Fruit fly (Drosophila melanogaster) whole organism, embryonic: ENCODE measurements around the gene Gdh.

Source experiments
- Adf1 ChIP-seq: fragments of 200-800 bp; sonication (Bioruptor generic); IDR thresholded peaks from 2 replicates; pipeline ENCODE4 v1.3.6; 2022; ENCODE audit warnings: missing biosample characterization, missing genetic modification characterization
- B-H2 ChIP-seq: fragments of 200-800 bp; sonication (Bioruptor generic); optimal IDR thresholded peaks from 2 replicates; lab custom pipeline; 2018; ENCODE audit warnings: missing biosample characterization, mild to moderate bottlenecking, missing genetic modification characterization
- Bteb2 ChIP-seq: fragments of 200-800 bp; sonication (Bioruptor generic); optimal IDR thresholded peaks from 2 replicates; lab custom pipeline; 2016; ENCODE audit warnings: missing biosample characterization, missing genetic modification characterization
- CG10543 ChIP-seq: fragments of 200-800 bp; sonication (Bioruptor generic); optimal IDR thresholded peaks from 3 replicates; lab custom pipeline; 2017; ENCODE audit warnings: missing biosample characterization, mild to moderate bottlenecking, missing genetic modification characterization, moderate library complexity
- CG12299 ChIP-seq: fragments of 200-800 bp; sonication (Bioruptor generic); optimal IDR thresholded peaks from 2 replicates; lab custom pipeline; 2018; ENCODE audit warnings: missing biosample characterization, mild to moderate bottlenecking, missing genetic modification characterization
- CG12744 ChIP-seq: fragments of 200-800 bp; sonication (Bioruptor generic); optimal IDR thresholded peaks from 2 replicates; lab custom pipeline; 2016; ENCODE audit warnings: missing biosample characterization, missing genetic modification characterization
- CG13624 ChIP-seq: fragments of 200-800 bp; sonication (Bioruptor generic); optimal IDR thresholded peaks from 2 replicates; lab custom pipeline; 2016; ENCODE audit warnings: missing biosample characterization, missing genetic modification characterization
- CG13775 ChIP-seq: fragments of 200-800 bp; sonication (Bioruptor generic); optimal IDR thresholded peaks from 3 replicates; lab custom pipeline; 2017; ENCODE audit warnings: missing biosample characterization, mild to moderate bottlenecking, missing genetic modification characterization
- CG15601 ChIP-seq: fragments of 200-800 bp; sonication (Bioruptor generic); optimal IDR thresholded peaks from 3 replicates; lab custom pipeline; 2019; ENCODE audit warnings: missing biosample characterization, mild to moderate bottlenecking, missing genetic modification characterization, moderate library complexity
- CG16815 ChIP-seq: fragments of 200-800 bp; sonication (Bioruptor generic); optimal IDR thresholded peaks from 3 replicates; lab custom pipeline; 2017; ENCODE audit warnings: missing biosample characterization, mild to moderate bottlenecking, missing genetic modification characterization
- CG16863 ChIP-seq: fragments of 200-800 bp; sonication (Bioruptor generic); optimal IDR thresholded peaks from 3 replicates; lab custom pipeline; 2016; ENCODE audit warnings: missing biosample characterization, missing genetic modification characterization
- CG2889 ChIP-seq: fragments of 200-800 bp; sonication (Bioruptor generic); IDR thresholded peaks from 3 replicates; pipeline ENCODE4 v1.3.6; 2022; ENCODE audit warnings: missing biosample characterization, missing genetic modification characterization
- CG42726 ChIP-seq: fragments of 200-800 bp; sonication (Bioruptor generic); IDR thresholded peaks from 2 replicates; pipeline ENCODE4 v1.3.6; 2022; ENCODE audit warnings: missing biosample characterization, missing genetic modification characterization; ENCODE audit not compliant: partially characterized antibody
- CG4707 ChIP-seq: fragments of 200-800 bp; sonication (Bioruptor generic); optimal IDR thresholded peaks from 2 replicates; lab custom pipeline; 2018; ENCODE audit warnings: missing biosample characterization, mild to moderate bottlenecking, missing genetic modification characterization, moderate library complexity
- CG4820 ChIP-seq: fragments of 200-800 bp; sonication (Bioruptor generic); optimal IDR thresholded peaks from 3 replicates; lab custom pipeline; 2016; ENCODE audit warnings: missing biosample characterization, missing genetic modification characterization
- CG5245 ChIP-seq: fragments of 200-800 bp; sonication (Bioruptor generic); optimal IDR thresholded peaks from 3 replicates; lab custom pipeline; 2016; ENCODE audit warnings: missing biosample characterization, missing genetic modification characterization
- CG6272 ChIP-seq: fragments of 200-800 bp; sonication (Bioruptor generic); IDR thresholded peaks from 2 replicates; pipeline ENCODE4 v1.3.6; 2022; ENCODE audit warnings: missing biosample characterization, missing genetic modification characterization
- CG6654 ChIP-seq: fragments of 200-800 bp; sonication (Bioruptor generic); optimal IDR thresholded peaks from 2 replicates; lab custom pipeline; 2017; ENCODE audit warnings: missing biosample characterization, mild to moderate bottlenecking, missing genetic modification characterization
- CkIIα-i1 ChIP-seq: fragments of 200-800 bp; sonication (Bioruptor generic); IDR thresholded peaks from 2 replicates; pipeline ENCODE4 v1.3.6; 2022; ENCODE audit warnings: missing biosample characterization, missing genetic modification characterization
- E2f2 ChIP-seq: fragments of 200-800 bp; sonication (Bioruptor generic); IDR thresholded peaks from 2 replicates; pipeline ENCODE4 v1.3.6; 2022; ENCODE audit warnings: missing biosample characterization, missing genetic modification characterization
- GATAe ChIP-seq: fragments of 200-800 bp; sonication (Bioruptor generic); conservative IDR thresholded peaks from 2 replicates; pipeline ENCODE4 v1.3.6; 2022; ENCODE audit warnings: missing biosample characterization, missing genetic modification characterization
- Hand ChIP-seq: fragments of 200-800 bp; sonication (Bioruptor generic); optimal IDR thresholded peaks from 2 replicates; lab custom pipeline; 2017; ENCODE audit warnings: mild to moderate bottlenecking, missing biosample characterization, missing genetic modification reagents, missing genetic modification characterization
- Hsf ChIP-seq: fragments of 200-800 bp; sonication (Bioruptor generic); optimal IDR thresholded peaks from 3 replicates; lab custom pipeline; 2016; ENCODE audit warnings: missing biosample characterization, missing genetic modification characterization
- Kr ChIP-seq: fragments of 200-800 bp; sonication (Bioruptor generic); optimal IDR thresholded peaks from 2 replicates; lab custom pipeline; 2017; ENCODE audit warnings: missing biosample characterization, mild to moderate bottlenecking, missing genetic modification characterization
- Lim3 ChIP-seq: fragments of 200-800 bp; sonication (Bioruptor generic); IDR thresholded peaks from 2 replicates; pipeline ENCODE4 v1.3.6; 2022; ENCODE audit warnings: missing biosample characterization, missing genetic modification characterization
- NFAT ChIP-seq: fragments of 200-800 bp; sonication (Bioruptor generic); IDR thresholded peaks from 2 replicates; pipeline ENCODE4 v1.3.6; 2022; ENCODE audit warnings: missing biosample characterization, missing genetic modification characterization
- Sox102F ChIP-seq: fragments of 200-800 bp; sonication (Bioruptor generic); optimal IDR thresholded peaks from 2 replicates; lab custom pipeline; 2018; ENCODE audit warnings: missing biosample characterization, mild to moderate bottlenecking, missing genetic modification characterization, moderate library complexity
- Stat92E ChIP-seq, 3 experiments: fragments of >200 bp in 2 of 3; fragments of 200-800 bp in 1 of 3; sonication (Bioruptor generic) in 1 of 3; optimal IDR thresholded peaks; 2 replicates each; lab custom pipeline; 2017 to 2019; ENCODE audit warnings: missing biosample characterization in 3 of 3, missing genetic modification characterization in 3 of 3, mild to moderate bottlenecking in 1 of 3, moderate library complexity in 1 of 3
- Taf1 ChIP-seq: fragments of 200-800 bp; sonication (Bioruptor generic); IDR thresholded peaks from 2 replicates; pipeline ENCODE4 v1.3.6; 2022; ENCODE audit warnings: missing biosample characterization, missing genetic modification characterization
- dimm ChIP-seq: fragments of 200-800 bp; sonication (Bioruptor generic); IDR thresholded peaks from 2 replicates; pipeline ENCODE4 v1.3.6; 2022; ENCODE audit warnings: missing biosample characterization, missing genetic modification characterization
- dysf ChIP-seq: fragments of 200-800 bp; sonication (Bioruptor generic); IDR thresholded peaks from 3 replicates; pipeline ENCODE4 v1.3.6; 2022; ENCODE audit warnings: missing biosample characterization, missing genetic modification characterization
- eyg ChIP-seq: fragments of 200-800 bp; sonication (Bioruptor generic); optimal IDR thresholded peaks from 3 replicates; lab custom pipeline; 2016; ENCODE audit warnings: missing biosample characterization, missing genetic modification characterization
- fd3F ChIP-seq: fragments of 200-800 bp; sonication (Bioruptor generic); optimal IDR thresholded peaks from 2 replicates; lab custom pipeline; 2018; ENCODE audit warnings: missing biosample characterization, mild to moderate bottlenecking, missing genetic modification characterization, moderate library complexity
- gcm2 ChIP-seq: fragments of 200-800 bp; sonication (Bioruptor generic); optimal IDR thresholded peaks from 2 replicates; lab custom pipeline; 2016; ENCODE audit warnings: missing biosample characterization, missing genetic modification characterization
- gem ChIP-seq: fragments of 200-800 bp; sonication (Bioruptor generic); optimal IDR thresholded peaks from 2 replicates; lab custom pipeline; 2019; ENCODE audit warnings: missing biosample characterization, mild to moderate bottlenecking, missing genetic modification characterization, moderate library complexity
- gsb-n ChIP-seq: fragments of 200-800 bp; sonication (Bioruptor generic); optimal IDR thresholded peaks from 3 replicates; lab custom pipeline; 2018; ENCODE audit warnings: missing biosample characterization, mild to moderate bottlenecking, missing genetic modification characterization
- her ChIP-seq: fragments of 200-800 bp; sonication (Bioruptor generic); optimal IDR thresholded peaks from 2 replicates; lab custom pipeline; 2016; ENCODE audit warnings: missing biosample characterization, missing genetic modification characterization
- kni ChIP-seq: fragments of 200-800 bp; sonication (Bioruptor generic); optimal IDR thresholded peaks from 3 replicates; lab custom pipeline; 2017; ENCODE audit warnings: mild to moderate bottlenecking, missing biosample characterization, missing genetic modification reagents, missing genetic modification characterization
- lilli ChIP-seq: fragments of 200-800 bp; sonication (Bioruptor generic); optimal IDR thresholded peaks from 3 replicates; lab custom pipeline; 2016; ENCODE audit warnings: missing biosample characterization, missing genetic modification characterization
- lola ChIP-seq, 3 experiments: fragments of >200 bp in 2 of 3; fragments of 200-800 bp in 1 of 3; sonication (Bioruptor generic) in 1 of 3; optimal IDR thresholded peaks; 2 replicates each; lab custom pipeline; 2017 to 2019; ENCODE audit warnings: missing biosample characterization in 3 of 3, missing genetic modification characterization in 3 of 3, mild to moderate bottlenecking in 1 of 3, moderate library complexity in 1 of 3
- nau ChIP-seq: fragments of 200-800 bp; sonication (Bioruptor generic); optimal IDR thresholded peaks from 3 replicates; lab custom pipeline; 2017; ENCODE audit warnings: missing biosample characterization, mild to moderate bottlenecking, missing genetic modification characterization, missing genetic modification reagents
- org-1 ChIP-seq: fragments of 200-800 bp; sonication (Bioruptor generic); optimal IDR thresholded peaks from 2 replicates; lab custom pipeline; 2017; ENCODE audit warnings: missing biosample characterization, missing genetic modification characterization
- peb ChIP-seq: fragments of 200-800 bp; sonication (Bioruptor generic); IDR thresholded peaks from 2 replicates; pipeline ENCODE4 v1.3.6; 2022; ENCODE audit warnings: missing biosample characterization, missing genetic modification characterization
- ranshi ChIP-seq: fragments of 200-800 bp; sonication (Bioruptor generic); IDR thresholded peaks from 2 replicates; pipeline ENCODE4 v1.3.6; 2022; ENCODE audit warnings: missing biosample characterization, missing genetic modification characterization
- rib ChIP-seq: fragments of 200-800 bp; sonication (Bioruptor generic); IDR thresholded peaks from 2 replicates; pipeline ENCODE4 v1.3.6; 2022; ENCODE audit warnings: missing biosample characterization, missing genetic modification characterization
- sob ChIP-seq: fragments of 200-800 bp; sonication (Bioruptor generic); IDR thresholded peaks from 2 replicates; pipeline ENCODE4 v1.3.6; 2022; ENCODE audit warnings: missing biosample characterization, missing genetic modification characterization
- twi ChIP-seq: fragments of 200-800 bp; optimal IDR thresholded peaks from 2 replicates; lab custom pipeline; 2019; ENCODE audit warnings: missing biosample characterization, mild to moderate bottlenecking, missing genetic modification characterization, moderate library complexity
- unc-4 ChIP-seq: fragments of 200-800 bp; sonication (Bioruptor generic); IDR thresholded peaks from 2 replicates; pipeline ENCODE4 v1.3.6; 2022; ENCODE audit warnings: missing biosample characterization, missing genetic modification characterization; ENCODE audit not compliant: partially characterized antibody

The Gdh gene

dm6 chr3R:23933684-23934575, 9.0 kb downstream of the Gdh start, which contains the start of gene CG5854 (continued):
- TF ChIP-seq org-1 (GFP tag; lab: Kevin White, UChicago) = peak; percentile 73
- no peak for TF ChIP-seq Kr
- TF ChIP-seq dimm = peak; percentile 5; the same call in 1 of the 2 replicates
- peak in 1 of 3 experiments; percentile 79 for TF ChIP-seq lola (GFP tag; optimal IDR thresholded peaks at IDR 0.05; lab: Kevin White, UChicago)
- TF ChIP-seq Hsf (GFP tag; lab: Kevin White, UChicago) = peak; percentile 78
- peak; percentile 15 for TF ChIP-seq twi (tag; lab: Kevin White, UChicago)
- peak; percentile 65 for TF ChIP-seq her
- TF ChIP-seq fd3F (GFP tag; lab: Kevin White, UChicago) = peak; percentile 21
- no peak for TF ChIP-seq rib (GFP tag; lab: Robert Waterston, UW)
- peak; percentile 57 for TF ChIP-seq nau (GFP tag; lab: Kevin White, UChicago)
- peak; percentile 86 for TF ChIP-seq CG16863 (GFP tag; lab: Kevin White, UChicago)
- peak; percentile 69 for TF ChIP-seq CG6654 (GFP tag; lab: Kevin White, UChicago)
- peak; percentile 27 for TF ChIP-seq CG12744
- TF ChIP-seq Lim3 (GFP tag; lab: Robert Waterston, UW) = 0 out of 2 replicates have a peak, but pooled peaks have one; percentile 20
- TF ChIP-seq CG6272 (GFP tag; lab: Robert Waterston, UW) = 0 out of 2 replicates have a peak, but pooled peaks have one; percentile 42
- TF ChIP-seq B-H2 (GFP tag; lab: Kevin White, UChicago) = no peak
- TF ChIP-seq Taf1 = 0 out of 2 replicates have a peak, but pooled peaks have one; percentile 16
- TF ChIP-seq Bteb2 (GFP tag; lab: Kevin White, UChicago) = peak; percentile 64
- peak; percentile 80 for TF ChIP-seq dysf (GFP tag; lab: Robert Waterston, UW)
- peak; percentile 27 for TF ChIP-seq CG12299
- TF ChIP-seq Adf1 (GFP tag; lab: Robert Waterston, UW) = no peak; the same call in 1 of the 2 replicates
- TF ChIP-seq gsb-n (tag; lab: Kevin White, UChicago) = peak; percentile 74
- TF ChIP-seq CG5245 (GFP tag; lab: Kevin White, UChicago) = peak; percentile 64
- TF ChIP-seq gem = peak; percentile 79
- TF ChIP-seq lilli (GFP tag; lab: Kevin White, UChicago) = peak; percentile 77
- TF ChIP-seq CG10543 (GFP tag; lab: Kevin White, UChicago) = peak; percentile 34
- peak; percentile 75 for TF ChIP-seq ranshi (GFP tag; lab: Robert Waterston, UW)
- TF ChIP-seq eyg (GFP tag; lab: Kevin White, UChicago) = peak; percentile 35
- no peak for TF ChIP-seq kni (GFP tag; lab: Kevin White, UChicago)
- peak; percentile 49 for TF ChIP-seq Hand
- peak; percentile 75 for TF ChIP-seq CG4707
- TF ChIP-seq NFAT (GFP tag; lab: Robert Waterston, UW) = no peak
- peak; percentile 97 for TF ChIP-seq E2f2
- no peak for TF ChIP-seq GATAe (GFP tag; lab: Robert Waterston, UW)
- TF ChIP-seq Stat92E (GFP tag; optimal IDR thresholded peaks at IDR 0.05; lab: Kevin White, UChicago) = peak in 1 of 3 experiments; percentile 74
- peak; percentile 29 for TF ChIP-seq gcm2
- TF ChIP-seq peb (GFP tag; lab: Robert Waterston, UW) = 0 out of 2 replicates have a peak, but pooled peaks have one; percentile 29
- TF ChIP-seq CG4820 (GFP tag; lab: Kevin White, UChicago) = peak; percentile 68
- no peak for TF ChIP-seq unc-4
- peak; percentile 67 for TF ChIP-seq sob (GFP tag; lab: Robert Waterston, UW)
- no peak for TF ChIP-seq CG42726 (GFP tag; lab: Robert Waterston, UW)
- peak; percentile 28 for TF ChIP-seq CG13624 (GFP tag; lab: Kevin White, UChicago)
- TF ChIP-seq CG16815 (GFP tag; lab: Kevin White, UChicago) = peak; percentile 47
- no peak for TF ChIP-seq CkIIα-i1 (GFP tag; lab: Robert Waterston, UW)
- TF ChIP-seq CG13775 (GFP tag; lab: Kevin White, UChicago) = peak; percentile 64
- 0 out of 3 replicates have a peak, but pooled peaks have one; percentile 44 for TF ChIP-seq CG2889 (GFP tag; lab: Robert Waterston, UW)
- TF ChIP-seq CG15601 (tag; lab: Kevin White, UChicago) = peak; percentile 64
- peak; percentile 86 for TF ChIP-seq Sox102F
